Worm (Caenorhabditis elegans) whole organism, L1 larva: ENCODE data around the gene map-1.

Source experiments
- blmp-1 ChIP-seq: fragments of 150-350 bp; optimal IDR thresholded peaks from 2 replicates; lab custom pipeline; 2014; ENCODE audit warnings: missing biosample characterization, missing genetic modification characterization
- dpl-1 ChIP-seq, 3 experiments: fragments of 150-350 bp in 2 of 3; sonication (generic microtip) in 1 of 3; optimal IDR thresholded peaks; 2 replicates each; lab custom pipeline; 2014 to 2017; ENCODE audit warnings: missing biosample characterization in 3 of 3, missing genetic modification characterization in 3 of 3, missing genetic modification reagents in 3 of 3
- efl-3 ChIP-seq: fragments of 200-800 bp; sonication (Bioruptor generic); optimal IDR thresholded peaks from 2 replicates; lab custom pipeline; 2018; ENCODE audit warnings: mild to moderate bottlenecking, missing genetic modification characterization, missing compliant biosample characterization
- fkh-8 ChIP-seq: sonication (generic microtip); optimal IDR thresholded peaks from 2 replicates; lab custom pipeline; 2016; ENCODE audit warnings: mild to moderate bottlenecking, missing genetic modification characterization, missing compliant biosample characterization
- lin-13 ChIP-seq: fragments of 150-350 bp; optimal IDR thresholded peaks from 2 replicates; lab custom pipeline; 2014; ENCODE audit warnings: missing biosample characterization, missing genetic modification reagents, missing genetic modification characterization
- lir-3 ChIP-seq: sonication (generic microtip); optimal IDR thresholded peaks from 2 replicates; lab custom pipeline; 2016; ENCODE audit warnings: mild to moderate bottlenecking, missing genetic modification characterization, moderate library complexity, missing compliant biosample characterization; ENCODE audit not compliant: poor library complexity
- mdl-1 ChIP-seq, 2 experiments: fragments of 150-350 bp; optimal IDR thresholded peaks; 2 replicates each; lab custom pipeline; 2014 to 2017; ENCODE audit warnings: missing biosample characterization in 2 of 2, missing genetic modification characterization in 2 of 2, inconsistent platforms in 1 of 2
- nhr-11 ChIP-seq: fragments of 150-350 bp; optimal IDR thresholded peaks from 2 replicates; lab custom pipeline; 2014; ENCODE audit warnings: missing biosample characterization, missing genetic modification characterization
- nhr-76 ChIP-seq: sonication (generic microtip); optimal IDR thresholded peaks from 2 replicates; lab custom pipeline; 2017; ENCODE audit warnings: missing biosample characterization, missing genetic modification characterization
- nhr-77 ChIP-seq: fragments of 150-350 bp; optimal IDR thresholded peaks from 2 replicates; lab custom pipeline; 2014; ENCODE audit warnings: missing biosample characterization, missing genetic modification characterization
- zag-1 ChIP-seq: fragments of 150-350 bp; optimal IDR thresholded peaks from 2 replicates; lab custom pipeline; 2014; ENCODE audit warnings: missing biosample characterization, missing genetic modification characterization
- ztf-4 ChIP-seq: fragments of 150-350 bp; optimal IDR thresholded peaks from 2 replicates; lab custom pipeline; 2014; ENCODE audit warnings: missing biosample characterization, missing genetic modification characterization

DNA sequence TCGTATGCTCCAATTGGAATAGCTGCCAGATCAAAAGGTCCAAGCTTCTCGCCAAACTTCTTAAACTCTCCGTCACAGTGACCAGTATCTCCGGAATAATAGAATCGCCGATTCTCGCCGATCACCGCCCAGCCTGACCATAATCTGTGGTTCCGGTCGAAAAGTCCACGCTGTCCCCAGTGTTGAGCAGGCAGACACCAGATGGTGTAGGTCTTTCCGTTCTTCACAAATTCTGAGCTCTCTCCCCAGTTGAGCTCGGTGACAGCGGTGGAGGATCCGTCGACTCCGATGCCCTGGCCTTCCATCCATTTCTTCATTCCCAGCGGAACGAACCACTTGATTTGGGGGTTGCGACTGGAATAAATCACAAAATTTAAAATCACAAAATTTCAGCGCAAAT is 49.6 kb upstream of the map-1 start:
- TF ChIP-seq blmp-1 (tag; lab: Kevin White, UChicago): no peak
- no peak for TF ChIP-seq lin-13 (GFP tag; lab: Kevin White, UChicago)
- TF ChIP-seq fkh-8 (tag; lab: Kevin White, UChicago): no peak
- TF ChIP-seq lir-3 (tag; lab: Kevin White, UChicago): no peak
- no peak for TF ChIP-seq dpl-1 (GFP tag; optimal IDR thresholded peaks at IDR 0.05; lab: Kevin White, UChicago)
- TF ChIP-seq zag-1 (tag; lab: Kevin White, UChicago): no peak
- TF ChIP-seq mdl-1 (tag; optimal IDR thresholded peaks at IDR 0.05; lab: Kevin White, UChicago): no peak
- TF ChIP-seq efl-3 (GFP tag; lab: Kevin White, UChicago): no peak
- TF ChIP-seq nhr-76 (tag; lab: Kevin White, UChicago): no peak
- no peak for TF ChIP-seq nhr-11 (tag; lab: Kevin White, UChicago)
- TF ChIP-seq nhr-77 (tag; lab: Kevin White, UChicago): no peak
- TF ChIP-seq ztf-4: no peak
